Fruit fly (Drosophila melanogaster): ENCODE results near the gene Mco4.

Gene Mco4

DNA sequence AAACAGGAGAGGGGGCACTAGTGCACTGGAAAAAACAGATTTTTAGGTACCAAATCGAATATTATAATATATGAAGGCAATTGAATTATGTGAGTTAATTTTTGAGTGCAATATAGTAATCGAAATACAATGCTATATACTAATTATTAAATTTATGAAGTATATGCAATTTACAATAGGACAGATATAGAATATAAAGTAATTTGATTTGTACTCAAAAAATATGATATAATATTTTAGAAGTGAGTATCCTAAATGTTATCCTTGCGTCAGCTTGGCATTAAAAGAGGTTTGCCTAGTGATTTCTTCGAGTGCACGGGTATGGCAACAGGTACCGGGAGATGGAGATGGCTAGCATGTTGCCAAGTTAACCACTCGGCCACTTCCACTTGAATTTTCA is 49.0 kb downstream of the Mco4 start:
- TF ChIP-seq insv (optimal IDR thresholded peaks at IDR 0.05) (no peak), psq (optimal IDR thresholded peaks at IDR 0.05) (no peak), Sin3A (optimal IDR thresholded peaks at IDR 0.05) (no peak), h (optimal IDR thresholded peaks at IDR 0.05) (no peak), ttk (optimal IDR thresholded peaks at IDR 0.05) (no peak), Myc (optimal IDR thresholded peaks at IDR 0.05) (no peak)

DNA sequence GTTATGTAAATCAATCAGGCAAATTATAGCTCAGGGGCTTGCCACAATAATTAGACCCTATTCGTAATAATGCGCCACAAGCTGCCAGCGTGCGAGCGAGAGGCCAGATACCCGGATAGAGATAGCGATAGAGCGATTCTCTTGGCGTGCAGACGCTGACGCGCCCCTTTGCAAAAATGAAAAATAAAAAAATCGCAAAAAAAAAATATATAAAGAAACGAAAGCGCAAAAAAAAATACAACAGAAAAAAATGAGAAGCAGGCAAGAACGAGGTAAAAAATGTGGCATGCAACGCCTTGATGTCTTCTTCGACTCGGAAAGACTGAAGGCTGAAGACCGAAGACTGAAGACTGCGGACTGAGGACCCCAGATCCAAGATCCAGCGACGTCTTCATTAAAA is 49.6 kb downstream of the Mco4 start:
- TF ChIP-seq insv (optimal IDR thresholded peaks at IDR 0.05) (no peak), h (optimal IDR thresholded peaks at IDR 0.05) (no peak), psq (optimal IDR thresholded peaks at IDR 0.05) (no peak), Myc (optimal IDR thresholded peaks at IDR 0.05) (no peak), ttk (optimal IDR thresholded peaks at IDR 0.05) (no peak), Sin3A (optimal IDR thresholded peaks at IDR 0.05) (no peak)

DNA sequence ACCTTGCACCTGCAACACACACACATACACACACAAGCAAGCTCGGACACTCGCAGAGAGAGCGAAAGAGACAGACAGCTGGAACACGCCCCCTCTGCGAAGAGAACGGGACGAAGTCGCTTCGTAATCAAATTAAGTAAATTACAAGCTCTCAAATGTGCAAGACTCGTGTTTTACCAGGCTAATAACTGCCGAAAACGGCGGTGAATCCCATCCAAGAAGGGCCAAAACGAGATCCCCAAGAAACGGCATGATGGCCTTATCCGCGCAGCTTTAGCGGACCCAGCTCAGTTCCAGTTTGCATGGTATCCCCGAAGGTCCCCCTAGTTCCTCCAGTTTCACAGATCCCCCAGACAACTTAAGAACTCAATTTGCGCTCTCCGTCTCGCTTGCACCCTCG is 51.9 kb downstream of the Mco4 start:
- TF ChIP-seq h (optimal IDR thresholded peaks at IDR 0.05) (no peak), insv (optimal IDR thresholded peaks at IDR 0.05) (no peak), ttk (optimal IDR thresholded peaks at IDR 0.05) (no peak), Myc (optimal IDR thresholded peaks at IDR 0.05) (no peak), psq (optimal IDR thresholded peaks at IDR 0.05) (no peak), Sin3A (optimal IDR thresholded peaks at IDR 0.05) (no peak)
